Worm (Caenorhabditis elegans) whole organism, early embryonic: ENCODE results near the gene C05D9.7.

Experiments used
- B0310.2 ChIP-seq: sonication (generic microtip); optimal IDR thresholded peaks from 2 replicates; lab custom pipeline; 2016; ENCODE audit warnings: mild to moderate bottlenecking, missing genetic modification characterization, missing compliant biosample characterization
- F13C5.2 ChIP-seq: sonication (generic microtip); optimal IDR thresholded peaks from 2 replicates; lab custom pipeline; 2017; ENCODE audit warnings: mild to moderate bottlenecking, missing genetic modification characterization, inconsistent platforms, missing compliant biosample characterization
- ama-1 ChIP-seq: fragments of 150-350 bp; optimal IDR thresholded peaks from 2 replicates; lab custom pipeline; 2014
- ceh-36 ChIP-seq: sonication (generic microtip); optimal IDR thresholded peaks from 2 replicates; lab custom pipeline; 2016; ENCODE audit warnings: missing genetic modification characterization, inconsistent platforms, missing compliant biosample characterization
- ets-7 ChIP-seq: sonication (generic microtip); optimal IDR thresholded peaks from 2 replicates; lab custom pipeline; 2016; ENCODE audit warnings: missing genotype, missing genetic modification characterization, missing compliant biosample characterization
- flt-1 ChIP-seq: fragments of 200-800 bp; sonication (Bioruptor generic); IDR thresholded peaks from 2 replicates; pipeline ENCODE4 v1.3.6; 2022; ENCODE audit warnings: missing genetic modification characterization, missing compliant biosample characterization
- hmbx-1 ChIP-seq: sonication (generic microtip); optimal IDR thresholded peaks from 2 replicates; lab custom pipeline; 2016; ENCODE audit warnings: mild to moderate bottlenecking, missing genetic modification characterization, missing compliant biosample characterization
- hmg-4 ChIP-seq: fragments of 200-800 bp; sonication (Bioruptor generic); optimal IDR thresholded peaks from 2 replicates; lab custom pipeline; 2018; ENCODE audit warnings: mild to moderate bottlenecking, missing genetic modification characterization, missing compliant biosample characterization
- hnd-1 ChIP-seq: sonication (generic microtip); optimal IDR thresholded peaks from 2 replicates; lab custom pipeline; 2016; ENCODE audit warnings: missing genetic modification characterization, missing compliant biosample characterization
- scrt-1 ChIP-seq: fragments of 200-800 bp; sonication (Bioruptor generic); IDR thresholded peaks from 2 replicates; pipeline ENCODE4 v1.3.6; 2022; ENCODE audit warnings: missing genetic modification characterization, missing compliant biosample characterization
- tbx-37 ChIP-seq: fragments of 200-800 bp; sonication (Bioruptor generic); conservative IDR thresholded peaks from 2 replicates; pipeline ENCODE4 v1.3.6; 2022; ENCODE audit warnings: missing genetic modification reagents, missing genetic modification characterization, missing compliant biosample characterization
- tra-4 ChIP-seq: sonication (generic microtip); optimal IDR thresholded peaks from 2 replicates; lab custom pipeline; 2017; ENCODE audit warnings: missing genetic modification characterization, missing compliant biosample characterization

DNA sequence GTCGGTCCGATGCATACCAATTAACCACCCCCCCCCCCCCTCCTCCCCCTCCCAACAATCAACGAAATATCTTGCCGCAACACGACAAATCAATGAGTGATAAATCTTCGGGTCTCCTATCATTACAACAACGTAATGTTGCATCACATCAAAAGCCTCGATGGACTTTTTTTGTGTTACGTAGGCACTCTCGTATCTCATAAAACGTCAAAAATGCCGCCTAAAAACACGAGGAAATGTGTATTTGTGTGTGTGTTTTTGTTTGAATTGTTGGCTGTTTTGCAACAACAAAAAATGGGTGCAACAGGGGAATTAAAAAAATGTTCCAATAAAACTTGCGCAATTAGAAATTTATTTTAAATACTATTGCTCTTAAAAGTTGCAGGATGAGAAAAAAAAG, 48.0 kb upstream of the C05D9.7 start:
- TF ChIP-seq hnd-1 (no peak), ama-1 (lab: Kevin White, UChicago) (no peak), ceh-36 (tag; lab: Kevin White, UChicago) (no peak), F13C5.2 (no peak), hmg-4 (GFP tag; lab: Kevin White, UChicago) (no peak), flt-1 (GFP tag; lab: Robert Waterston, UW) (no peak), scrt-1 (GFP tag; lab: Robert Waterston, UW) (no peak), tra-4 (tag; lab: Kevin White, UChicago) (no peak), hmbx-1 (no peak), ets-7 (no peak), tbx-37 (no peak), B0310.2 (no peak)
